Worm (Caenorhabditis elegans) whole organism, young adult: ENCODE measurements around the gene nhr-28.

Experiments
- B0035.1 ChIP-seq: sonication (generic microtip); optimal IDR thresholded peaks from 2 replicates; lab custom pipeline; 2016; ENCODE audit warnings: missing genetic modification characterization, mild to moderate bottlenecking, missing compliant biosample characterization, missing genotype, missing genetic modification reagents
- D2030.7 ChIP-seq: fragments of 200-800 bp; sonication (Bioruptor generic); IDR thresholded peaks from 2 replicates; pipeline ENCODE4 v1.3.6; 2022; ENCODE audit warnings: missing genetic modification reagents, missing genetic modification characterization, missing compliant biosample characterization
- T26A5.8 ChIP-seq: sonication (generic microtip); optimal IDR thresholded peaks from 2 replicates; lab custom pipeline; 2016; ENCODE audit warnings: missing genetic modification characterization, missing compliant biosample characterization
- lin-54 ChIP-seq: fragments of 200-800 bp; sonication (Bioruptor generic); optimal IDR thresholded peaks from 2 replicates; lab custom pipeline; 2018; ENCODE audit warnings: mild to moderate bottlenecking, missing genetic modification characterization, missing compliant biosample characterization
- sptf-2 ChIP-seq: fragments of 200-800 bp; sonication (Bioruptor generic); optimal IDR thresholded peaks from 2 replicates; lab custom pipeline; 2018; ENCODE audit warnings: mild to moderate bottlenecking, missing genetic modification characterization, missing compliant biosample characterization
- tbp1 ChIP-seq: fragments of 200-800 bp; sonication (Bioruptor generic); optimal IDR thresholded peaks from 2 replicates; lab custom pipeline; 2018; ENCODE audit warnings: mild to moderate bottlenecking, missing genetic modification characterization, missing compliant biosample characterization
- unc-62 ChIP-seq: fragments of 150-350 bp; optimal IDR thresholded peaks from 2 replicates; lab custom pipeline; 2014; ENCODE audit warnings: missing biosample characterization, missing genetic modification reagents, missing genetic modification characterization

- TF ChIP-seq D2030.7 (GFP tag; lab: Robert Waterston, UW) (no peak), lin-54 (no peak), B0035.1 (tag; lab: Kevin White, UChicago) (no peak), tbp1 (GFP tag; lab: Kevin White, UChicago) (no peak), sptf-2 (GFP tag; lab: Kevin White, UChicago) (no peak), T26A5.8 (tag; lab: Kevin White, UChicago) (no peak), unc-62 (no peak)
Measured at ce11 chrX:16343885-16344640, 10.7 kb upstream of the nhr-28 start.
